Worm (Caenorhabditis elegans) whole organism, L3 larva: ENCODE results near the gene F54H12.10.

ENCODE experiments used
- ceh-28 ChIP-seq: fragments of 150-350 bp; optimal IDR thresholded peaks from 2 replicates; lab custom pipeline; 2014; ENCODE audit warnings: missing biosample characterization, missing genetic modification reagents, missing genetic modification characterization
- ceh-82 ChIP-seq: fragments of 150-350 bp; optimal IDR thresholded peaks from 2 replicates; lab custom pipeline; 2014; ENCODE audit warnings: missing biosample characterization, missing genetic modification characterization
- daf-12 ChIP-seq: fragments of 150-350 bp; optimal IDR thresholded peaks from 2 replicates; lab custom pipeline; 2014; ENCODE audit warnings: missing biosample characterization, missing genetic modification reagents, missing genetic modification characterization
- elt-1 ChIP-seq: fragments of 150-350 bp; optimal IDR thresholded peaks from 2 replicates; lab custom pipeline; 2014; ENCODE audit warnings: missing biosample characterization, missing genetic modification characterization
- fkh-2 ChIP-seq: fragments of 150-350 bp; optimal IDR thresholded peaks from 2 replicates; lab custom pipeline; 2014; ENCODE audit warnings: missing biosample characterization, missing genetic modification reagents, missing genetic modification characterization
- nfya-1 ChIP-seq: sonication (generic microtip); optimal IDR thresholded peaks from 2 replicates; lab custom pipeline; 2017; ENCODE audit warnings: missing genetic modification characterization, mild to moderate bottlenecking, missing compliant biosample characterization, antibody characterized with exemption, moderate library complexity; ENCODE audit not compliant: insufficient read depth
- nhr-237 ChIP-seq: fragments of 150-350 bp; optimal IDR thresholded peaks from 2 replicates; lab custom pipeline; 2014; ENCODE audit warnings: missing biosample characterization, missing genetic modification characterization
- nhr-28 ChIP-seq: fragments of 150-350 bp; optimal IDR thresholded peaks from 2 replicates; lab custom pipeline; 2014; ENCODE audit warnings: missing biosample characterization, missing genetic modification characterization
- nhr-76 ChIP-seq: fragments of 150-350 bp; sonication (generic microtip); optimal IDR thresholded peaks from 5 replicates; lab custom pipeline; 2014; ENCODE audit warnings: missing biosample characterization, missing genetic modification characterization
- pha-4 ChIP-seq: fragments of 150-350 bp; optimal IDR thresholded peaks from 2 replicates; lab custom pipeline; 2014; ENCODE audit warnings: missing biosample characterization, missing genetic modification reagents, missing genetic modification characterization
- skn-1 ChIP-seq: fragments of 150-350 bp; optimal IDR thresholded peaks from 2 replicates; lab custom pipeline; 2014; ENCODE audit warnings: missing biosample characterization, missing genetic modification characterization
- unc-62 ChIP-seq: fragments of 150-350 bp; sonication (generic microtip); optimal IDR thresholded peaks from 4 replicates; lab custom pipeline; 2014; ENCODE audit warnings: missing biosample characterization, missing genetic modification reagents, missing genetic modification characterization
- ztf-11 ChIP-seq: fragments of 150-350 bp; optimal IDR thresholded peaks from 2 replicates; lab custom pipeline; 2014; ENCODE audit warnings: missing biosample characterization, missing genetic modification characterization

DNA sequence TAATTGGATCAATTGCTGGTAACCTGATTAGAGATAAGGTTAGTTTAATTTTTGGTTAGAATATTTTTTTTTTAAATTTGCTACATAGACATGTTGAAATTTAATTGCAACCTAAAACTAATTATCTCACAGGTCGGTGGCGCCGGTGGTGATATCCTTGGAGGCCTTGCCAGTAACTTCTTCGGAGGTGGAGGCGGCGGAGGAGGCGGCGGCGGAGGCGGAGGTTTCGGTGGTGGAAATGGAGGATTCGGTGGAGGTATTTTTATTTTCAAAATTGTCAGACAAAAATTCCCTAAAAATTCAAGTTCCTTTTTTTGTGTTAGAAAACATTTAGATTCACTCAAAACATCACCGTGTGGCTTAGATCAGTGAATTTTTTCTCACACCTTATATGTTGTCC, 22.5 kb upstream of the F54H12.10 start:
- no peak for TF ChIP-seq fkh-2 (tag; lab: Kevin White, UChicago)
- TF ChIP-seq nhr-76 (tag; lab: Kevin White, UChicago), result no peak
- TF ChIP-seq unc-62 (GFP tag; lab: Kevin White, UChicago), result no peak
- no peak for TF ChIP-seq nhr-28 (tag; lab: Kevin White, UChicago)
- TF ChIP-seq elt-1 (tag; lab: Kevin White, UChicago), result no peak
- TF ChIP-seq daf-12 (tag; lab: Kevin White, UChicago), result no peak
- TF ChIP-seq nhr-237 (tag; lab: Kevin White, UChicago), result no peak
- TF ChIP-seq pha-4, result no peak
- no peak for TF ChIP-seq nfya-1 (tag; lab: Kevin White, UChicago)
- TF ChIP-seq ceh-82 (tag; lab: Kevin White, UChicago), result no peak
- no peak for TF ChIP-seq ceh-28 (tag; lab: Kevin White, UChicago)
- no peak for TF ChIP-seq skn-1 (tag; lab: Kevin White, UChicago)
- no peak for TF ChIP-seq ztf-11 (tag; lab: Kevin White, UChicago)
